Fruit fly (Drosophila melanogaster): ENCODE measurements around the gene CG43783.

The CG43783 gene

DNA sequence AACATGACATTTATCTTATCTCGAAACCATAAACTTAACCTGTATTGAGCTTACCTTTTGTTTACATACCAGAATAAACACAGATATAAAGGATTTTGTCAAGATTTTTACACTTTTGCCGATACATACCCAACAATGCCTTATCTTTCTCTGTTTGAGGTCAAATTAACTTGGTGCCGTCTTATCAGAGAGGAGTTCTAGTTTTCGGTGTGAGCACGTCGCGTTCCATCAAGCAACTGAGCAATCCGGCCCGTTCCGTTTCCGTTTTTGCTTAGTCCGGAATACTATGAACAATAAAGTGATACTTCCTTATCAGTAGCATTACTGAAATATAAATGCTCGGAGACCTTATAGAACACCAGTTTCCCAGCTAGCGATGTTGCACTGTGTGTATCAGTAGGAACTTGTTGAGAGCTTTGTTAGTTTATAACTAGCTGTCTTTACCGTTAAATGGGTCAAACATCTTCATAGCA is 31.8 kb upstream of the CG43783 start, which contains the start of gene Galk (continued):
- TF ChIP-seq Rx (GFP tag; IDR thresholded peaks at IDR 0.05) (peak; percentile 14; the same call in 1 of the 2 replicates), stwl (tag; optimal IDR thresholded peaks at IDR 0.05) (no peak), Xrp1 (GFP tag; IDR thresholded peaks at IDR 0.05) (no peak; the same call in 1 of the 2 replicates), CG10654 (GFP tag; optimal IDR thresholded peaks at IDR 0.05) (peak; percentile 22), Hand (GFP tag; optimal IDR thresholded peaks at IDR 0.05) (peak; percentile 54), CG8388 (GFP tag; optimal IDR thresholded peaks at IDR 0.05) (no peak), gcm2 (GFP tag; optimal IDR thresholded peaks at IDR 0.05) (no peak), ab (GFP tag; optimal IDR thresholded peaks at IDR 0.05) (no peak), insv (GFP tag; optimal IDR thresholded peaks at IDR 0.05) (no peak), CG7372 (GFP tag; IDR thresholded peaks at IDR 0.05) (peak; percentile 54), CG17829 (tag; optimal IDR thresholded peaks at IDR 0.05) (no peak), Hr39 (optimal IDR thresholded peaks at IDR 0.05) (no peak), bcd (GFP tag; optimal IDR thresholded peaks at IDR 0.05) (peak; percentile 50), eyg (GFP tag; optimal IDR thresholded peaks at IDR 0.05) (no peak), CG31388 (GFP tag; optimal IDR thresholded peaks at IDR 0.05) (no peak), CG2712 (tag; optimal IDR thresholded peaks at IDR 0.05) (peak; percentile 5), CG3726 (GFP tag; IDR thresholded peaks at IDR 0.05) (no peak), D19B (GFP tag; optimal IDR thresholded peaks at IDR 0.05) (no peak), CG4360 (GFP tag; IDR thresholded peaks at IDR 0.05) (no peak), ato (GFP tag; IDR thresholded peaks at IDR 0.05; ENCODE audit: partially characterized antibody) (no peak), dm (GFP tag; optimal IDR thresholded peaks at IDR 0.05) (no peak), cwo (GFP tag; optimal IDR thresholded peaks at IDR 0.05) (peak; percentile 70), Atf6 (GFP tag; IDR thresholded peaks at IDR 0.05) (peak; percentile 75), E2f2 (GFP tag; IDR thresholded peaks at IDR 0.05) (no peak), CG18764 (GFP tag; optimal IDR thresholded peaks at IDR 0.05) (no peak), cas (GFP tag; IDR thresholded peaks at IDR 0.05) (peak; percentile 31; the same call in 1 of the 2 replicates), sisA (GFP tag; IDR thresholded peaks at IDR 0.05) (peak; percentile 32; the same call in 1 of the 2 replicates), Sox102F (GFP tag; optimal IDR thresholded peaks at IDR 0.05) (no peak), ase (GFP tag; IDR thresholded peaks at IDR 0.05) (peak; percentile 57; the same call in 2 of the 3 replicates), chn (GFP tag; optimal IDR thresholded peaks at IDR 0.05) (peak; percentile 12), YL-1 (GFP tag; optimal IDR thresholded peaks at IDR 0.05) (no peak), dimm (GFP tag; IDR thresholded peaks at IDR 0.05) (0 out of 2 replicates have a peak, but pooled peaks have one; percentile 8), B-H1 (GFP tag; IDR thresholded peaks at IDR 0.05) (peak; percentile 58), CG12299 (tag; optimal IDR thresholded peaks at IDR 0.05) (peak; percentile 48), disco-r (GFP tag; optimal IDR thresholded peaks at IDR 0.05) (no peak), ap (GFP tag; IDR thresholded peaks at IDR 0.05) (0 out of 2 replicates have a peak, but pooled peaks have one; percentile 24), cg (GFP tag; optimal IDR thresholded peaks at IDR 0.05) (no peak), CG2202 (tag; optimal IDR thresholded peaks at IDR 0.05) (no peak), Lhr (GFP tag; optimal IDR thresholded peaks at IDR 0.05) (no peak), psq (GFP tag; optimal IDR thresholded peaks at IDR 0.05) (no peak), wek (GFP tag; optimal IDR thresholded peaks at IDR 0.05) (peak; percentile 82), H2.0 (GFP tag; IDR thresholded peaks at IDR 0.05) (peak; percentile 63), vvl (GFP tag; IDR thresholded peaks at IDR 0.05) (peak; percentile 66), CoRest (tag; optimal IDR thresholded peaks at IDR 0.05) (no peak), lov (optimal IDR thresholded peaks at IDR 0.05) (no peak), lov (GFP tag; IDR thresholded peaks at IDR 0.05) (0 out of 3 replicates have a peak, but pooled peaks have one; percentile 57), mam (GFP tag; optimal IDR thresholded peaks at IDR 0.05) (peak; percentile 82), CG3281 (GFP tag; optimal IDR thresholded peaks at IDR 0.05) (peak; percentile 49), Bgb (GFP tag; IDR thresholded peaks at IDR 0.05; ENCODE audit: partially characterized antibody) (no peak; the same call in 1 of the 2 replicates), usp (GFP tag; optimal IDR thresholded peaks at IDR 0.05) (no peak), sd (tag; optimal IDR thresholded peaks at IDR 0.05) (peak; percentile 77), Ravus (GFP tag; IDR thresholded peaks at IDR 0.05) (peak; percentile 4; the same call in 1 of the 2 replicates)

Data from whole organism, embryonic.